Worm (Caenorhabditis elegans): Measurements from ENCODE around the gene Y22D7AL.4.

Y22D7AL.4 gene

DNA sequence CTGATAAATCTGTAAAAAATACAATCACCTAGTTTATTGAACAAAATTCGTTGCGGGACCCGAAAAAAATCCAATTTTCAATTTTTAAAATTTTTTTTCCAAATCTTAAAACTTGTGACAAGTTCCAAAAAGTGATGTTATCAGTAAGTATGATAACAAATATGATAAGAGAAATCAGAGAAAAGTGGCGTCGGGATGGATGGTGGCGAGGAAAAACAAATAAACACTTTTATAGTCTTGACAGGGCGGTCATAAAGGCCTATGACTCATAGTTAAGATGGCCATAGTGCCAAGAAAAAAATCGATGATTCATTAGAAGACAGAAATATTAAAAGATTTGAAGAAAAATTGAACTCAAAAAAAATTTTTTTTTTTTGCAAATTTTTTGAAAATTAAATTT is 23.8 kb upstream of the Y22D7AL.4 start:
- TF ChIP-seq ztf-11 (tag; optimal IDR thresholded peaks at IDR 0.05) (no peak), mep-1 (tag; optimal IDR thresholded peaks at IDR 0.05) (no peak)

DNA sequence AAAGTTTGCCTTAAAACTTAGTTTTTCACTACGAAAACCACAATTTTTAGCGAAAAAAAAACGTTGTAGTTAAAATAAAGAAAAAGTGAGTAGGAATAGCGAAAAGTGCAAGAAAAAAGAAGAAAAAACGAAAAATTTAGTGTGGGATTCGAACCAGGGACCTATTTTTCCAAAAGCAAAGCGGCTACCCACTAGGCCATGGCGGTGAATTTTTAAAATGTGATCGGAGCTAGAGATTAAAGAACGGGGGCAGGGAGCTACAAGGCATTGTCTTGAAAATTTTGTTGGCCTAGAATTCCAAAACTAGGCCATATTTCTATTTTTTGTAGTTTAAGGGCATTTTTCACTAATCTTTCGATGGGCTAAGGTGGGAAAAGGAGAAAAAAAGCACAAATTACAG is 22.7 kb upstream of the Y22D7AL.4 start:
- TF ChIP-seq hlh-1 (tag; optimal IDR thresholded peaks at IDR 0.05): no peak
- no peak for TF ChIP-seq ztf-11 (tag; optimal IDR thresholded peaks at IDR 0.05)
- TF ChIP-seq pha-4 (tag; optimal IDR thresholded peaks at IDR 0.05): no peak
- no peak for TF ChIP-seq sptf-1 (tag; optimal IDR thresholded peaks at IDR 0.05)
- TF ChIP-seq drap-1 (GFP tag; optimal IDR thresholded peaks at IDR 0.05): no peak
- no peak for TF ChIP-seq mab-5 (tag; optimal IDR thresholded peaks at IDR 0.05)
- no peak for TF ChIP-seq ceh-43 (GFP tag; optimal IDR thresholded peaks at IDR 0.05)
- no peak for TF ChIP-seq nhr-28 (tag; optimal IDR thresholded peaks at IDR 0.05)
- no peak for TF ChIP-seq nhr-76 (tag; optimal IDR thresholded peaks at IDR 0.05)
- no peak for TF ChIP-seq mls-2 (tag; optimal IDR thresholded peaks at IDR 0.05)
- TF ChIP-seq nhr-12 (tag; optimal IDR thresholded peaks at IDR 0.05): no peak
- TF ChIP-seq elt-3 (tag; optimal IDR thresholded peaks at IDR 0.05): no peak
- TF ChIP-seq unc-62 (GFP tag; optimal IDR thresholded peaks at IDR 0.05): no peak
- no peak for TF ChIP-seq ceh-83 (GFP tag; optimal IDR thresholded peaks at IDR 0.05)
- no peak for TF ChIP-seq unc-120 (tag; optimal IDR thresholded peaks at IDR 0.05; ENCODE audit: poor library complexity, severe bottlenecking)
- TF ChIP-seq M03D4.4 (tag; optimal IDR thresholded peaks at IDR 0.05): no peak

DNA sequence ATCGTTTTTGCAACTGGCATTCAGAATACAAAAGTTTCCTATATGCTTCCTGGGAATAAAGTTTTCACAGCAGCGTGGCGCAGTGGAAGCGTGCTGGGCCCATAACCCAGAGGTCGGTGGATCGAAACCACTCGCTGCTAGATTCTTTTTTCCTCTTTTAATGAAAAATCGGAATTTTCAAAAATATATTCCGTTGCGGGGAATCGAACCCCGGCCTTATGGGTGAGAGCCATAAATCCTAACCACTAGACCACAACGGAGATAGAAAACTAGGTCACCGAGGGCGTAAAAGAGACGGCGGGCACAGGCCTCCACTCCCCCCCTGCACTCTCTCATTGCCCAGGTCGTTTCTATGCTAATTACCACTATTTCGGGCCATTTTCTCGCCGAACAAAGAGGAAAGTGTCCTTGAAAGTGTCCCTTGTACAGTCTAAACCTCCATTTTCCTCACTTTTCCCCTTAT is 21.9 kb upstream of the Y22D7AL.4 start, which contains the start of gene Y22D7AL.6:
TSS of gene Y22D7AL.6 (plus strand) at position 413 of the 463 bp plus-strand sequence.
- TF ChIP-seq ztf-11 (tag; optimal IDR thresholded peaks at IDR 0.05) (no peak), nhr-76 (tag; optimal IDR thresholded peaks at IDR 0.05) (no peak), mab-5 (tag; optimal IDR thresholded peaks at IDR 0.05) (no peak), lin-32 (GFP tag; optimal IDR thresholded peaks at IDR 0.05) (peak; percentile 45), nhr-2 (tag; optimal IDR thresholded peaks at IDR 0.05) (no peak), nhr-12 (tag; optimal IDR thresholded peaks at IDR 0.05) (no peak), tbx-8 (GFP tag; optimal IDR thresholded peaks at IDR 0.05) (peak; percentile 18), sptf-1 (tag; optimal IDR thresholded peaks at IDR 0.05) (peak; percentile 86), ceh-43 (GFP tag; optimal IDR thresholded peaks at IDR 0.05) (peak; percentile 81), hlh-1 (tag; optimal IDR thresholded peaks at IDR 0.05) (no peak), mls-2 (tag; optimal IDR thresholded peaks at IDR 0.05) (peak; percentile 88), sem-2 (GFP tag; optimal IDR thresholded peaks at IDR 0.05) (peak; percentile 72), ces-1 (GFP tag; optimal IDR thresholded peaks at IDR 0.05) (no peak), lsy-2 (tag; optimal IDR thresholded peaks at IDR 0.05) (no peak), M03D4.4 (tag; optimal IDR thresholded peaks at IDR 0.05) (peak; percentile 85), nhr-28 (tag; optimal IDR thresholded peaks at IDR 0.05) (no peak), unc-120 (tag; optimal IDR thresholded peaks at IDR 0.05; ENCODE audit: poor library complexity, severe bottlenecking) (peak; percentile 67), pha-4 (tag; optimal IDR thresholded peaks at IDR 0.05) (no peak), ceh-39 (tag; optimal IDR thresholded peaks at IDR 0.05) (no peak), unc-62 (GFP tag; optimal IDR thresholded peaks at IDR 0.05) (no peak), ceh-83 (GFP tag; optimal IDR thresholded peaks at IDR 0.05) (peak; percentile 87), mep-1 (tag; optimal IDR thresholded peaks at IDR 0.05) (peak; percentile 48), cnd-1 (tag; optimal IDR thresholded peaks at IDR 0.05) (peak; percentile 41), unc-39 (tag; optimal IDR thresholded peaks at IDR 0.05) (no peak), ham-2 (GFP tag; optimal IDR thresholded peaks at IDR 0.05) (peak; percentile 74), bed-3 (GFP tag; optimal IDR thresholded peaks at IDR 0.05) (peak; percentile 62), zip-8 (tag; optimal IDR thresholded peaks at IDR 0.05) (no peak), drap-1 (GFP tag; optimal IDR thresholded peaks at IDR 0.05) (peak; percentile 79), elt-3 (tag; optimal IDR thresholded peaks at IDR 0.05) (no peak), nhr-237 (tag; optimal IDR thresholded peaks at IDR 0.05) (no peak), lin-13 (tag; optimal IDR thresholded peaks at IDR 0.05) (peak; percentile 56), flh-1 (GFP tag; optimal IDR thresholded peaks at IDR 0.05) (peak; percentile 62), snpc-4 (tag; optimal IDR thresholded peaks at IDR 0.05) (no peak), elt-1 (tag; optimal IDR thresholded peaks at IDR 0.05; ENCODE audit: borderline replicate concordance, insufficient read depth) (no peak), blmp-1 (tag; optimal IDR thresholded peaks at IDR 0.05) (peak; percentile 5)

DNA sequence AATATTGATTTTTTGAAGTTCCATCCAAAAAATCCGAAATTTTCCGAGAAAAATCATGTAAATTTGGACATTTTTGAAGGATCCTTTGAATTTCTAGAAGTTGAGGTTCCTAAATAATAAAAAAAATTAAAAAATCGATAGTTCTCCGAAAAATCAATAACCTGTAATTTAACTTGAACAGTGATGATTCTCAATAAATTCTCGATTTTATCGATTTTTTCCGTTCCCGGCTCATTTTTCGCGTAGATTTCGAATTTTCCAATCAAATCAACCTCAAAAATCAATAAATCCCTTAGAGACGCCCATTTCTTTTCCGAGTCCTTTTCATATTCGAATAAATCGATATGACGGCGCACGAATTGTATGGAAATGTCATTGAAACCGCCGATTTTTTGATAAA is 18.8 kb upstream of the Y22D7AL.4 start:
- no peak for TF ChIP-seq lsy-2 (tag; optimal IDR thresholded peaks at IDR 0.05)
- no peak for TF ChIP-seq tbx-8 (GFP tag; optimal IDR thresholded peaks at IDR 0.05)
- no peak for TF ChIP-seq ces-1 (GFP tag; optimal IDR thresholded peaks at IDR 0.05)
- no peak for TF ChIP-seq elt-1 (tag; optimal IDR thresholded peaks at IDR 0.05; ENCODE audit: borderline replicate concordance, insufficient read depth)
- no peak for TF ChIP-seq lin-13 (tag; optimal IDR thresholded peaks at IDR 0.05)
- TF ChIP-seq sptf-1 (tag; optimal IDR thresholded peaks at IDR 0.05): no peak
- no peak for TF ChIP-seq snpc-4 (tag; optimal IDR thresholded peaks at IDR 0.05)
- no peak for TF ChIP-seq unc-39 (tag; optimal IDR thresholded peaks at IDR 0.05)
- TF ChIP-seq lin-32 (GFP tag; optimal IDR thresholded peaks at IDR 0.05): no peak
- no peak for TF ChIP-seq mab-5 (tag; optimal IDR thresholded peaks at IDR 0.05)
- TF ChIP-seq nhr-28 (tag; optimal IDR thresholded peaks at IDR 0.05): no peak
- TF ChIP-seq ham-2 (GFP tag; optimal IDR thresholded peaks at IDR 0.05): no peak
- TF ChIP-seq nhr-237 (tag; optimal IDR thresholded peaks at IDR 0.05): no peak
- TF ChIP-seq ceh-83 (GFP tag; optimal IDR thresholded peaks at IDR 0.05): no peak

All from whole organism, mixed stage, embryonic.